Worm (Caenorhabditis elegans) whole organism, L4 larva: ENCODE measurements around the gene srg-32.

Source experiments
- F26F4.8 ChIP-seq: fragments of 200-800 bp; sonication (Bioruptor generic); conservative IDR thresholded peaks from 2 replicates; pipeline ENCODE4 v1.3.6; 2022; ENCODE audit warnings: missing genetic modification characterization, missing compliant biosample characterization
- T20F7.1 ChIP-seq: fragments of 200-800 bp; sonication (Bioruptor generic); optimal IDR thresholded peaks from 2 replicates; lab custom pipeline; 2018; ENCODE audit warnings: mild to moderate bottlenecking, missing genetic modification characterization, missing compliant biosample characterization
- Y5F2A.4 ChIP-seq: fragments of 200-800 bp; sonication (Bioruptor generic); optimal IDR thresholded peaks from 2 replicates; lab custom pipeline; 2018; ENCODE audit warnings: mild to moderate bottlenecking, missing genetic modification characterization, missing compliant biosample characterization
- ZK337.2 ChIP-seq: fragments of 200-800 bp; sonication (Bioruptor generic); IDR thresholded peaks from 2 replicates; pipeline ENCODE4 v1.3.6; 2022; ENCODE audit warnings: missing genetic modification reagents, missing genetic modification characterization, missing compliant biosample characterization
- aha-1 ChIP-seq: fragments of 150-350 bp; peaks from one replicate; lab custom pipeline; 2014; ENCODE audit warnings: missing biosample characterization, missing genetic modification characterization
- attf-4 ChIP-seq: sonication (generic microtip); optimal IDR thresholded peaks from 3 replicates; lab custom pipeline; 2017; ENCODE audit warnings: missing biosample characterization, missing genetic modification characterization
- ceh-32 ChIP-seq: sonication (generic microtip); optimal IDR thresholded peaks from 2 replicates; lab custom pipeline; 2016; ENCODE audit warnings: mild to moderate bottlenecking, missing genetic modification characterization, missing compliant biosample characterization; ENCODE audit not compliant: poor library complexity
- ceh-44 ChIP-seq: fragments of 200-800 bp; sonication (Bioruptor generic); IDR thresholded peaks from 2 replicates; pipeline ENCODE4 v1.3.6; 2022; ENCODE audit warnings: missing genetic modification reagents, missing genetic modification characterization, missing compliant biosample characterization
- ceh-62 ChIP-seq: sonication (generic microtip); optimal IDR thresholded peaks from 2 replicates; lab custom pipeline; 2017; ENCODE audit warnings: missing biosample characterization, missing genetic modification characterization
- ces-1 ChIP-seq: fragments of 150-350 bp; sonication (generic microtip); optimal IDR thresholded peaks from 4 replicates; lab custom pipeline; 2014; ENCODE audit warnings: missing biosample characterization, missing genetic modification reagents, missing genetic modification characterization
- ctbp-1 ChIP-seq: fragments of 200-800 bp; sonication (Bioruptor generic); IDR thresholded peaks from 2 replicates; pipeline ENCODE4 v1.3.6; 2022; ENCODE audit warnings: missing genetic modification reagents, missing genetic modification characterization, missing compliant biosample characterization
- daf-16 ChIP-seq, 3 experiments: sonication (generic microtip); optimal IDR thresholded peaks; 2 replicates each; lab custom pipeline; 2016 to 2017; ENCODE audit warnings: missing genetic modification characterization in 3 of 3, missing genetic modification reagents in 3 of 3, mild to moderate bottlenecking in 2 of 3, missing compliant biosample characterization in 2 of 3, missing biosample characterization in 1 of 3, moderate library complexity in 1 of 3
- dmd-6 ChIP-seq: fragments of 200-800 bp; sonication (Bioruptor generic); IDR thresholded peaks from 2 replicates; pipeline ENCODE4 v1.3.6; 2022; ENCODE audit warnings: missing genetic modification reagents, missing genetic modification characterization, missing compliant biosample characterization
- dve-1 ChIP-seq: sonication (generic microtip); optimal IDR thresholded peaks from 2 replicates; lab custom pipeline; 2017; ENCODE audit warnings: antibody characterized with exemption, mild to moderate bottlenecking, missing genetic modification characterization, missing compliant biosample characterization; ENCODE audit not compliant: insufficient read depth
- egl-43 ChIP-seq: fragments of 200-800 bp; sonication (Bioruptor generic); IDR thresholded peaks from 2 replicates; pipeline ENCODE4 v1.3.6; 2022; ENCODE audit warnings: missing genetic modification reagents, missing genetic modification characterization, missing compliant biosample characterization
- hlh-11 ChIP-seq: fragments of 200-800 bp; sonication (Bioruptor generic); optimal IDR thresholded peaks from 2 replicates; lab custom pipeline; 2018; ENCODE audit warnings: mild to moderate bottlenecking, missing genetic modification characterization, missing compliant biosample characterization
- hmg-1.1 ChIP-seq: fragments of 200-800 bp; sonication (Bioruptor generic); IDR thresholded peaks from 2 replicates; pipeline ENCODE4 v1.3.6; 2022; ENCODE audit warnings: missing genetic modification reagents, missing genetic modification characterization, missing compliant biosample characterization
- lim-7 ChIP-seq: fragments of 200-800 bp; sonication (Bioruptor generic); IDR thresholded peaks from 2 replicates; pipeline ENCODE4 v1.3.6; 2022; ENCODE audit warnings: missing genetic modification characterization, missing compliant biosample characterization
- lin-1 ChIP-seq: fragments of 200-800 bp; sonication (Bioruptor generic); IDR thresholded peaks from 2 replicates; pipeline ENCODE4 v1.3.6; 2022; ENCODE audit warnings: missing genetic modification reagents, missing genetic modification characterization, missing compliant biosample characterization
- lin-38 ChIP-seq: fragments of 200-800 bp; sonication (Bioruptor generic); IDR thresholded peaks from 2 replicates; pipeline ENCODE4 v1.3.6; 2022; ENCODE audit warnings: missing genetic modification reagents, missing genetic modification characterization, missing compliant biosample characterization
- lsy-2 ChIP-seq, 2 experiments: fragments of 150-350 bp in 1 of 2; sonication (generic microtip) in 1 of 2; optimal IDR thresholded peaks; 2 replicates each; lab custom pipeline; 2014 to 2017; ENCODE audit warnings: missing biosample characterization in 2 of 2, missing genetic modification characterization in 2 of 2
- madf-5 ChIP-seq, 2 experiments: fragments of 200-800 bp; sonication (Bioruptor generic); IDR thresholded peaks; 2 replicates each; pipeline ENCODE4 v1.3.6; 2022; ENCODE audit warnings: missing compliant biosample characterization in 2 of 2, missing genetic modification characterization in 2 of 2
- mdt-29 ChIP-seq: fragments of 200-800 bp; sonication (Bioruptor generic); IDR thresholded peaks from 2 replicates; pipeline ENCODE4 v1.3.6; 2022; ENCODE audit warnings: missing genetic modification reagents, missing genetic modification characterization, missing compliant biosample characterization
- mes-2 ChIP-seq: sonication (generic microtip); optimal IDR thresholded peaks from 2 replicates; lab custom pipeline; 2016; ENCODE audit warnings: missing genotype, mild to moderate bottlenecking, missing genetic modification characterization, missing compliant biosample characterization; ENCODE audit not compliant: poor library complexity, severe bottlenecking
- nhr-10 ChIP-seq: fragments of 150-350 bp; optimal IDR thresholded peaks from 2 replicates; lab custom pipeline; 2014; ENCODE audit warnings: missing biosample characterization, missing genetic modification characterization
- nhr-11 ChIP-seq: fragments of 150-350 bp; optimal IDR thresholded peaks from 2 replicates; lab custom pipeline; 2014; ENCODE audit warnings: missing biosample characterization, missing genetic modification characterization
- nhr-25 ChIP-seq: sonication (generic microtip); optimal IDR thresholded peaks from 2 replicates; lab custom pipeline; 2017; ENCODE audit warnings: missing genetic modification characterization, mild to moderate bottlenecking, missing compliant biosample characterization, antibody characterized with exemption, moderate library complexity, borderline replicate concordance; ENCODE audit not compliant: insufficient read depth
- nhr-28 ChIP-seq: fragments of 150-350 bp; optimal IDR thresholded peaks from 2 replicates; lab custom pipeline; 2014; ENCODE audit warnings: missing biosample characterization, missing genetic modification characterization
- nhr-41 ChIP-seq: fragments of 200-800 bp; sonication (Bioruptor generic); IDR thresholded peaks from 2 replicates; pipeline ENCODE4 v1.3.6; 2022; ENCODE audit warnings: missing genetic modification reagents, missing genetic modification characterization, missing compliant biosample characterization
- nhr-6 ChIP-seq: fragments of 150-350 bp; optimal IDR thresholded peaks from 2 replicates; lab custom pipeline; 2014; ENCODE audit warnings: missing biosample characterization, missing genetic modification characterization
- nhr-76 ChIP-seq: fragments of 150-350 bp; optimal IDR thresholded peaks from 2 replicates; lab custom pipeline; 2014; ENCODE audit warnings: missing biosample characterization, missing genetic modification characterization
- nhr-77 ChIP-seq: fragments of 150-350 bp; optimal IDR thresholded peaks from 2 replicates; lab custom pipeline; 2014; ENCODE audit warnings: missing biosample characterization, missing genetic modification characterization
- saeg-2 ChIP-seq: fragments of 200-800 bp; sonication (Bioruptor generic); IDR thresholded peaks from 2 replicates; pipeline ENCODE4 v1.3.6; 2022; ENCODE audit warnings: missing genetic modification reagents, missing genetic modification characterization, missing compliant biosample characterization
- unc-62 ChIP-seq, 3 experiments: fragments of 150-350 bp in 1 of 3; sonication (generic microtip); optimal IDR thresholded peaks in 2 of 3; peaks in 1 of 3; 1 replicate in 1 of 3; 2 replicates in 2 of 3; lab custom pipeline; 2014 to 2017; ENCODE audit warnings: missing biosample characterization in 3 of 3, missing genetic modification characterization in 3 of 3, missing genetic modification reagents in 3 of 3, missing genotype in 1 of 3
- zag-1 ChIP-seq: fragments of 150-350 bp; optimal IDR thresholded peaks from 2 replicates; lab custom pipeline; 2014; ENCODE audit warnings: missing biosample characterization, missing genetic modification characterization
- zfp-2 ChIP-seq: sonication (generic microtip); optimal IDR thresholded peaks from 2 replicates; lab custom pipeline; 2016; ENCODE audit warnings: mild to moderate bottlenecking, missing genetic modification characterization, missing compliant biosample characterization
- zfp-3 ChIP-seq: fragments of 200-800 bp; sonication (Bioruptor generic); conservative IDR thresholded peaks from 2 replicates; pipeline ENCODE4 v1.3.6; 2022; ENCODE audit warnings: missing genetic modification reagents, missing genetic modification characterization, missing compliant biosample characterization
- zip-11 ChIP-seq: fragments of 200-800 bp; sonication (Bioruptor generic); IDR thresholded peaks from 2 replicates; pipeline ENCODE4 v1.3.6; 2022; ENCODE audit warnings: missing genetic modification characterization, missing compliant biosample characterization

srg-32 gene

DNA sequence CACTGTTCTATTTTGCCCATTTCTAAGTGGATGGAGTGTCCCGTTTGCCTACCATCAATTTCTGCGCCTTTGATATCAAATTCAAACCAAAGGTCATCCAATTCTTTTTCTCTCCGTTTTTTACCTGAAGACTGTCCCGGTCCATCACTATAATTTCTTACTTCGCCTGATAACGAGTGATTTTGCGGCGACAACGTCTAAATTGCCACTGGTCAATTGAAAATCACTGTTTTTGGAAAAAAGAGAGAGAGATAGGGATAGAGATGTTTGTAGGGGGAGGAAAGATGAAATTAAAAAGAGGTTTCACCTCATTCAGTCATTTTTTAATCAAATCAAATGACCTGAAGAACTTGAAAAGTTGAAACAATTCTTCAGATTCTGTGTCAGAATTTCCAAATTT lies 17.1 kb downstream of the srg-32 start:
- no peak for TF ChIP-seq ces-1
- peak in 1 of 2 experiments; percentile 71 for TF ChIP-seq unc-62 (GFP tag; optimal IDR thresholded peaks at IDR 0.05 in 1 of 2; lab: Kevin White, UChicago)
- TF ChIP-seq unc-62 (tag; optimal IDR thresholded peaks at IDR 0.05; lab: Kevin White, UChicago), result no peak
- peak; percentile 64 for TF ChIP-seq aha-1 (tag; lab: Kevin White, UChicago)
- no peak for TF ChIP-seq ceh-44
- peak; percentile 47 for TF ChIP-seq nhr-28 (tag; lab: Kevin White, UChicago)

DNA sequence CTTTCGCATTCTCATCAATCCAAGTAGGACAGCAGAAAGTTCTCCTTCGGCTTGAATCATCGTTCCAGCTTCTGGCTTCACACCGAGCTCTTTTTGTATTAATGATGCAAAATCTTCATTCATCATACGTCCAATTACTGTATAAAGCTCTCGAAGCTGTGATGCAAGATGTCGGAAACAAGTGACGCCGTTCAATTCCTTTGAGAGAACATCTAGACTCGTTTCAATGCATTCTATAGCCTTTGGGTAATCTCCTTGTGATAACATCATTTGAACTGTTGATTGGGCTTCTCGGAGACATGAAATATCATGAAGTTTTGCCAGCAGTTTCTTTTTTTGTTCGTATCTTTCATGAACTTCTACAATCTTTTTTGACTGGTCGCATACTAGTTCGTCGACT lies 20.1 kb downstream of the srg-32 start:
- peak in 1 of 2 experiments; percentile 92 for TF ChIP-seq unc-62 (GFP tag; optimal IDR thresholded peaks at IDR 0.05 in 1 of 2; lab: Kevin White, UChicago)
- no peak for TF ChIP-seq unc-62 (tag; optimal IDR thresholded peaks at IDR 0.05; lab: Kevin White, UChicago)
- TF ChIP-seq ceh-62 (tag; lab: Kevin White, UChicago), result no peak
- no peak for TF ChIP-seq zag-1
- no peak for TF ChIP-seq lin-38
- no peak for TF ChIP-seq zfp-3 (GFP tag; lab: Robert Waterston, UW)
- TF ChIP-seq, all 104 proteins: peak for 1

DNA sequence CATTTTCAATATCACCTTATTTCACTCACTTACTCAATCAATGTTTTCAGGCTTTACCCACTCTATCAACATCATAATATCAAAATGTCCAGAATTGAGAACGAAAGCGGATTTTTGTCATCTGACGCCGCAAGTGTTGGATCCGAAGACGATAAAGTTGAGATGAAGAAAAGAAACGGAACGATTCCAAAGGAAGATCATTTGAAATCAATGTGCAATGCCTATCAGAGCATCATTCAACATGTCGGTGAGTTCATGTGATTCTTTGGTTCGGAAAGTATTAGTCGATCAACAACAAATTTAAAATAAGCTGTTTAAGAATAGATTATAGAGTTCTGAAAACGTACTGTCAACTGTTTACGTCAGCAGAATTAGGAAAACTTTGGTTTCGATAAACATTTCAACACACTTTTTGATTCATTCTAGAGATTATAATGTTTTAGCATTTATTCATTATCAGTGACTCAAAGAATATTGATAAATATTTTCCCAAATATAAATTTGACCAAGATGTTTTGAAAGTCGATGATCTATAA lies 23.7 kb downstream of the srg-32 start, which contains the start of gene cat-4:
Gene cat-4, plus strand, starts transcription at position 51 of the 536 bp plus-strand sequence.
- TF ChIP-seq dve-1 (tag; lab: Kevin White, UChicago), result peak; percentile 8
- TF ChIP-seq nhr-77 (tag; lab: Kevin White, UChicago), result peak; percentile 8
- no peak for TF ChIP-seq nhr-28 (tag; lab: Kevin White, UChicago)
- peak; percentile 57 for TF ChIP-seq dmd-6 (GFP tag; lab: Robert Waterston, UW)
- TF ChIP-seq unc-62 (GFP tag; optimal IDR thresholded peaks at IDR 0.05 in 1 of 2; lab: Kevin White, UChicago), result peak in 1 of 2 experiments; percentile 33
- TF ChIP-seq unc-62 (tag; optimal IDR thresholded peaks at IDR 0.05; lab: Kevin White, UChicago), result no peak
- no peak for TF ChIP-seq daf-16 (GFP tag; optimal IDR thresholded peaks at IDR 0.05; lab: Kevin White, UChicago)
- peak; percentile 80 for TF ChIP-seq daf-16 (tag; optimal IDR thresholded peaks at IDR 0.05; lab: Kevin White, UChicago)
- TF ChIP-seq nhr-11, result no peak
- no peak for TF ChIP-seq nhr-41
- TF ChIP-seq nhr-6, result no peak
- no peak for TF ChIP-seq nhr-25 (tag; lab: Kevin White, UChicago)
- TF ChIP-seq F26F4.8 (GFP tag; lab: Robert Waterston, UW), result no peak
- TF ChIP-seq hmg-1.1 (GFP tag; lab: Robert Waterston, UW), result no peak
- no peak for TF ChIP-seq ZK337.2
- no peak for TF ChIP-seq ctbp-1 (GFP tag; lab: Robert Waterston, UW)
- TF ChIP-seq nhr-10, result peak; percentile 3
- TF ChIP-seq hlh-11 (tag; lab: Kevin White, UChicago), result peak; percentile 13
- TF ChIP-seq, all 104 proteins: peak for 7

DNA sequence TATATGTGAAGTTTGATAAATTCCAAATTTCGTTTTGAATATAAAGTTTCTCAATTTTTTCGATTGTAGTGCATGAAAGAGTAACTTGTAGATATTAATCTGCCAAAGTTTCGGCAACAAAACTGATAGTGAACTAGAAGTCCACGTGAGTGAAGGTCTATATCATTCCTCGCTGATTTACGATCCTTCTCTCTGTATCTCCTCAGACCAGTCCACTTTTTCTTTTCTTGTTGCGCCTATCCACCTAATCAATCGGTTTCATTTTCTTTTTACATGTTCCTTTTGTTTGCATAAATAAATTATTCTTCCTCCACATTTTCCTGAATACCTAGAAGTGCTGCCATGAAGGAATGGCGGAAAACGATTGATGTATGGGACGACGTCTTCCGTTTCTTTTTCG lies 24.5 kb downstream of the srg-32 start:
- no peak for TF ChIP-seq saeg-2
- peak; percentile 37 for TF ChIP-seq nhr-28 (tag; lab: Kevin White, UChicago)
- no peak for TF ChIP-seq zip-11 (GFP tag; lab: Robert Waterston, UW)
- peak; percentile 9 for TF ChIP-seq hlh-11 (tag; lab: Kevin White, UChicago)
- no peak for TF ChIP-seq Y5F2A.4 (GFP tag; lab: Kevin White, UChicago)
- no peak for TF ChIP-seq zfp-3 (GFP tag; lab: Robert Waterston, UW)
- no peak for TF ChIP-seq attf-4 (tag; lab: Kevin White, UChicago)
- no peak for TF ChIP-seq ZK337.2
- no peak for TF ChIP-seq mes-2 (tag; lab: Kevin White, UChicago)
- no peak for TF ChIP-seq nhr-76 (tag; lab: Kevin White, UChicago)
- TF ChIP-seq mdt-29 (GFP tag; lab: Robert Waterston, UW), result no peak
- TF ChIP-seq zfp-2 (tag; lab: Kevin White, UChicago), result no peak
- TF ChIP-seq ceh-32 (tag; lab: Kevin White, UChicago), result no peak
- no peak for TF ChIP-seq nhr-6
- no peak for TF ChIP-seq F26F4.8 (GFP tag; lab: Robert Waterston, UW)
- TF ChIP-seq madf-5 (GFP tag; IDR thresholded peaks at IDR 0.05; lab: Robert Waterston, UW), result no peak
- TF ChIP-seq aha-1 (tag; lab: Kevin White, UChicago), result peak; percentile 73
- TF ChIP-seq T20F7.1 (GFP tag; lab: Kevin White, UChicago), result no peak
- no peak for TF ChIP-seq lim-7 (GFP tag; lab: Robert Waterston, UW)
- TF ChIP-seq ceh-62 (tag; lab: Kevin White, UChicago), result no peak
- TF ChIP-seq egl-43 (GFP tag; lab: Robert Waterston, UW), result no peak
- TF ChIP-seq lsy-2 (tag; optimal IDR thresholded peaks at IDR 0.05; lab: Kevin White, UChicago), result no peak
- TF ChIP-seq lin-1 (GFP tag; lab: Robert Waterston, UW), result no peak
